Worm (Caenorhabditis elegans): Measurements from ENCODE around the gene gpa-1.
A peak's percentile ranks its signal among the peaks of the same experiment; 100 is the strongest.

gpa-1 gene

DNA sequence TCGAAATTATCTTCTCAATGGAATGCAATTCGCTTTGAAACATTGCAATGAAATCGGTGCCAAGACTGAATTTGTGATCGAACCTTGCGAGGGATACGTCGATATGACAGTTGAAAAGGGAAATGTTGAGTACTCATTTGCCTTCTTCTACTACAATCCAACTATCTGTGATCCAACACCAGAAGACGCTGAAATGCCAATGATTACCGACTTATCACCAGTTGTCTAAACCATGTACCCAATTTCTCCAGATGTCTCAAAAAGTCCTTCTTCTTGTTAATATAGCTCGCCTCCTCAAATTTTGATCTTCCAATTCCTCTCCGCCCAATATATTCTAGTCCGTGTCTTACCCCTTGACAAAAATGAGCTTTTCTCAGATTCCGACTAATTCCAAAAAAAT, 38.7 kb upstream of the gpa-1 start:
- TF ChIP-seq C17E4.6 (GFP tag; IDR thresholded peaks at IDR 0.05) (no peak), lin-40 (tag; optimal IDR thresholded peaks at IDR 0.05) (no peak), madf-3 (GFP tag; IDR thresholded peaks at IDR 0.05) (no peak), hrde-1 (tag; optimal IDR thresholded peaks at IDR 0.05; ENCODE audit: borderline replicate concordance) (no peak), repo-1 (tag; optimal IDR thresholded peaks at IDR 0.05) (no peak)

DNA sequence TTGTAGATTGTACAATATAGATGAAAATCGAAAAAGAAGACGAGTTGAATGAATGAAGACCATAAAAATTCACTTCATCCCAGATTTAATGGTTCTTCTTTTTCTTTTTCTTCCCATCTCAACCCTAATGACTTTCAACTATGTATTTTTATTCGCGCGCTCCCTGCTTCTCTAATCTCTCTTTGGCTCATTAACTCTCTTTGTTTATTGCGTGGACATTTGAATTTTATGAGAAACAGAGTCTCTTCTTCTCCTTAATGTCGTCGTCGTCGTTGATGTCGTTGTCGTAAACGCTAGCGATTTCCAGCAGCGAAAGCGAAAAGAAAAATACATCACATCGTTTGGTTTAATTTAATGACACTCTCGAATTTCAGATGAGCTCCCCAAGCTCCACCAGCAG, 37.1 kb upstream of the gpa-1 start:
- TF ChIP-seq chd-7 (tag; optimal IDR thresholded peaks at IDR 0.05) (no peak), K12H6.12 (tag; optimal IDR thresholded peaks at IDR 0.05) (no peak), B0035.1 (tag; optimal IDR thresholded peaks at IDR 0.05) (no peak), ztf-18 (tag; optimal IDR thresholded peaks at IDR 0.05) (no peak), F37B4.10 (GFP tag; IDR thresholded peaks at IDR 0.05) (no peak), atf-7 (tag; optimal IDR thresholded peaks at IDR 0.05) (no peak), attf-5 (GFP tag; optimal IDR thresholded peaks at IDR 0.05) (no peak), nhr-120 (GFP tag; IDR thresholded peaks at IDR 0.05) (no peak), ceh-58 (GFP tag; IDR thresholded peaks at IDR 0.05) (no peak), nfya-1 (tag; optimal IDR thresholded peaks at IDR 0.05; ENCODE audit: borderline replicate concordance, insufficient read depth) (no peak), F22D6.2 (tag; optimal IDR thresholded peaks at IDR 0.05) (no peak), hlh-12 (tag; optimal IDR thresholded peaks at IDR 0.05) (no peak), B0261.1 (tag; optimal IDR thresholded peaks at IDR 0.05) (no peak)

DNA sequence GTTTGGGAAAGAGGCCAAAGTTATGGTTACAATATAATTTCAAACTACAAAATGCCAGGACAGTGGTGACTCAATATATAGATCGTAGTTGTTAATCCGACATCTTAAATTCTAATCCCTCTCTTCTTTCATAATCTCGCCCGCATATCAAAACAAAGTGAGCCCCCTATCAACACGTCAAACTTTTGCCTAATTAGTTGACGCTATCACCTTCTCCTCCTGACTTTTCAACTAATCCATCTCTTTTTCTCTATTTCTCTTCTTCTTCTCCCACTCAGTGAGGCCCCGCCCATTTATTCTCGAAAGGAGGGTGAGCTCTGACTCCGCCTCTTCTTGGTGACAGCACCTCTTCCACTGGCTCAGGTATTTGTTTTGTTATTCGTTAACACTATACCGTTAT, 33.8 kb upstream of the gpa-1 start:
- TF ChIP-seq ZK185.1 (tag; optimal IDR thresholded peaks at IDR 0.05; ENCODE audit: poor library complexity, severe bottlenecking) = no peak
- TF ChIP-seq mcd-1 (GFP tag; IDR thresholded peaks at IDR 0.05) = no peak
- TF ChIP-seq Y67H2A.10 (GFP tag; conservative IDR thresholded peaks at IDR 0.05) = no peak
- TF ChIP-seq repo-1 (tag; optimal IDR thresholded peaks at IDR 0.05) = no peak
- TF ChIP-seq hmg-1.2 (GFP tag; IDR thresholded peaks at IDR 0.05) = 0 out of 2 replicates have a peak, but pooled peaks have one; percentile 11
- TF ChIP-seq let-526 (GFP tag; IDR thresholded peaks at IDR 0.05) = no peak

DNA sequence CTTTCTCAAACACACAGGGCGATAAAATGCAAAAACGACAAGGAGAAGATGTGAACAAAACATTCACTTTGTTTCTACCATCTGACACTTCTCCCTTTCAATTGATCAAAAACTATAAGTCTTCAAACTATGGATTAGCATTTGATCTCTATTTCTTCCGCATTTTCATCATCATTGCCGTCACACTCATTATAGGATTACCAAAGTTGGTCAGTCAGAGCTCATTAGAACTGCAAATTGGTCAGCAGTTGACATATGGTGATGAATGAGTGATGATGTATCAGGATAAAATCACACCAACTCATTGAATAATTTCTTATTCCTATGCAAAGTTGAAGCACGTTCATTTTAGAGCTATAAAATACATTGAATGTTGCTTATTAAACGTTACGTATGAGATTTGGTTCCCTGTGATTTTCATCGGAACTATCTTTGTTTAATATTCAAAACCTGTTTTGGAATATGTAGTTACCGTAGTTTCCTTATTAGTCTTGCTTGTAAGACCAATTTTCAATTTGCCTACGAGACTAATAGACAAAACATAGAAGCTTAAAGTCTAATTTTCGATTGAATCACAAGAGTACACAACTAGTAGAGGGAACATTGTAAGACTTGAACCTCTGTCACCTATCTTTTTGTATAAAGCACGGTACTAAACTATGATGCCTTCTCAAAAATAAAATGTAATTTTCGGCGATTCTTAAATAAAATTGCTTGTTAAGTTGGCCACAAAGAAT, 32.1 kb upstream of the gpa-1 start:
- TF ChIP-seq nhr-90 (tag; optimal IDR thresholded peaks at IDR 0.05) (no peak), sdz-38 (tag; optimal IDR thresholded peaks at IDR 0.05) (no peak), ceh-58 (GFP tag; IDR thresholded peaks at IDR 0.05) (no peak), die-1 (tag; optimal IDR thresholded peaks at IDR 0.05) (no peak), F39B2.1 (GFP tag; IDR thresholded peaks at IDR 0.05) (no peak), egl-44 (GFP tag; IDR thresholded peaks at IDR 0.05) (no peak), F57C9.4 (tag; optimal IDR thresholded peaks at IDR 0.05) (no peak), efl-1 (GFP tag; optimal IDR thresholded peaks at IDR 0.05) (no peak), ceh-100 (GFP tag; IDR thresholded peaks at IDR 0.05) (no peak), nfya-1 (tag; optimal IDR thresholded peaks at IDR 0.05; ENCODE audit: borderline replicate concordance, insufficient read depth) (no peak), attf-5 (GFP tag; optimal IDR thresholded peaks at IDR 0.05) (no peak), ztf-6 (GFP tag; IDR thresholded peaks at IDR 0.05) (no peak), T26A5.8 (tag; optimal IDR thresholded peaks at IDR 0.05) (no peak), unc-62 (GFP tag; optimal IDR thresholded peaks at IDR 0.05) (no peak), F23B12.7 (tag; optimal IDR thresholded peaks at IDR 0.05; ENCODE audit: insufficient read depth) (no peak), B0261.1 (tag; optimal IDR thresholded peaks at IDR 0.05) (no peak), B0336.3 (GFP tag; IDR thresholded peaks at IDR 0.05) (no peak), rpc-1 (optimal IDR thresholded peaks at IDR 0.05) (no peak), rpc-1 (tag; optimal IDR thresholded peaks at IDR 0.05) (no peak)
